Worm (Caenorhabditis elegans) whole organism, late embryonic: Measurements from ENCODE around the gene nrf-6.

Source experiments
- C08G9.2 ChIP-seq: sonication (generic microtip); optimal IDR thresholded peaks from 2 replicates; lab custom pipeline; 2016; ENCODE audit warnings: mild to moderate bottlenecking, missing genetic modification characterization, moderate library complexity, missing compliant biosample characterization
- C38D4.7 ChIP-seq: fragments of 200-800 bp; sonication (Bioruptor generic); optimal IDR thresholded peaks from 2 replicates; lab custom pipeline; 2018; ENCODE audit warnings: mild to moderate bottlenecking, missing genetic modification characterization, moderate library complexity, missing compliant biosample characterization
- K09A11.1 ChIP-seq: sonication (generic microtip); optimal IDR thresholded peaks from 2 replicates; lab custom pipeline; 2017; ENCODE audit warnings: antibody characterized with exemption, mild to moderate bottlenecking, missing genetic modification characterization, missing compliant biosample characterization; ENCODE audit not compliant: insufficient read depth
- Y22D7AL.16 ChIP-seq: sonication (generic microtip); optimal IDR thresholded peaks from 2 replicates; lab custom pipeline; 2016; ENCODE audit warnings: missing genetic modification characterization, missing compliant biosample characterization
- ahr-1 ChIP-seq: sonication (generic microtip); optimal IDR thresholded peaks from 2 replicates; lab custom pipeline; 2016; ENCODE audit warnings: missing genetic modification characterization, missing compliant biosample characterization
- ama-1 ChIP-seq: fragments of 150-350 bp; optimal IDR thresholded peaks from 2 replicates; lab custom pipeline; 2014
- ceh-19 ChIP-seq: fragments of 200-800 bp; sonication (Bioruptor generic); optimal IDR thresholded peaks from 2 replicates; lab custom pipeline; 2018; ENCODE audit warnings: mild to moderate bottlenecking, missing genetic modification characterization, missing compliant biosample characterization
- ceh-2 ChIP-seq: sonication (generic microtip); optimal IDR thresholded peaks from 2 replicates; lab custom pipeline; 2016; ENCODE audit warnings: missing genotype, missing genetic modification characterization, missing compliant biosample characterization
- ceh-24 ChIP-seq: sonication (generic microtip); optimal IDR thresholded peaks from 2 replicates; lab custom pipeline; 2016; ENCODE audit warnings: mild to moderate bottlenecking, missing genetic modification characterization, missing compliant biosample characterization
- ceh-30 ChIP-seq: fragments of 150-350 bp; optimal IDR thresholded peaks from 2 replicates; lab custom pipeline; 2014; ENCODE audit warnings: missing biosample characterization, missing genetic modification characterization
- ceh-31 ChIP-seq: sonication (generic microtip); optimal IDR thresholded peaks from 2 replicates; lab custom pipeline; 2016; ENCODE audit warnings: missing genetic modification characterization, missing compliant biosample characterization
- ceh-34 ChIP-seq: sonication (generic microtip); optimal IDR thresholded peaks from 2 replicates; lab custom pipeline; 2016; ENCODE audit warnings: mild to moderate bottlenecking, missing genetic modification characterization, missing compliant biosample characterization
- ceh-6 ChIP-seq: fragments of 200-800 bp; sonication (Bioruptor generic); optimal IDR thresholded peaks from 2 replicates; lab custom pipeline; 2018; ENCODE audit warnings: mild to moderate bottlenecking, missing genetic modification characterization, missing compliant biosample characterization
- che-1 ChIP-seq: sonication (generic microtip); optimal IDR thresholded peaks from 2 replicates; lab custom pipeline; 2016; ENCODE audit warnings: mild to moderate bottlenecking, missing genetic modification characterization, missing compliant biosample characterization
- dmd-4 ChIP-seq: sonication (generic microtip); optimal IDR thresholded peaks from 2 replicates; lab custom pipeline; 2016; ENCODE audit warnings: borderline replicate concordance, missing genetic modification characterization, missing compliant biosample characterization
- elt-4 ChIP-seq: sonication (generic microtip); optimal IDR thresholded peaks from 2 replicates; lab custom pipeline; 2016; ENCODE audit warnings: missing genetic modification characterization, missing compliant biosample characterization
- eyg-1 ChIP-seq: sonication (generic microtip); optimal IDR thresholded peaks from 2 replicates; lab custom pipeline; 2016; ENCODE audit warnings: missing genotype, missing genetic modification characterization, missing compliant biosample characterization
- fax-1 ChIP-seq: sonication (generic microtip); optimal IDR thresholded peaks from 2 replicates; lab custom pipeline; 2016; ENCODE audit warnings: missing genotype, missing genetic modification characterization, missing compliant biosample characterization
- fkh-10 ChIP-seq: fragments of 150-350 bp; optimal IDR thresholded peaks from 2 replicates; lab custom pipeline; 2014; ENCODE audit warnings: missing biosample characterization, missing genetic modification reagents, missing genetic modification characterization
- fkh-6 ChIP-seq: sonication (generic microtip); optimal IDR thresholded peaks from 2 replicates; lab custom pipeline; 2016; ENCODE audit warnings: missing genetic modification characterization, missing compliant biosample characterization
- gmeb-2 ChIP-seq: sonication (generic microtip); optimal IDR thresholded peaks from 2 replicates; lab custom pipeline; 2016; ENCODE audit warnings: missing genetic modification characterization, inconsistent platforms, missing compliant biosample characterization
- hlh-13 ChIP-seq: fragments of 200-800 bp; sonication (Bioruptor generic); optimal IDR thresholded peaks from 2 replicates; lab custom pipeline; 2018; ENCODE audit warnings: mild to moderate bottlenecking, missing genetic modification characterization, missing compliant biosample characterization
- hlh-15 ChIP-seq: sonication (generic microtip); optimal IDR thresholded peaks from 2 replicates; lab custom pipeline; 2016; ENCODE audit warnings: missing genetic modification characterization, missing compliant biosample characterization
- hlh-30 ChIP-seq: sonication (generic microtip); optimal IDR thresholded peaks from 2 replicates; lab custom pipeline; 2017; ENCODE audit warnings: antibody characterized with exemption, missing genetic modification characterization, missing compliant biosample characterization; ENCODE audit not compliant: insufficient read depth
- hlh-6 ChIP-seq: sonication (generic microtip); optimal IDR thresholded peaks from 2 replicates; lab custom pipeline; 2016; ENCODE audit warnings: missing genotype, missing genetic modification characterization, missing compliant biosample characterization
- hlh-8 ChIP-seq: sonication (generic microtip); optimal IDR thresholded peaks from 2 replicates; lab custom pipeline; 2016; ENCODE audit warnings: missing genotype, missing genetic modification characterization, missing compliant biosample characterization
- lin-11 ChIP-seq: fragments of 200-800 bp; sonication (Bioruptor generic); optimal IDR thresholded peaks from 2 replicates; lab custom pipeline; 2018; ENCODE audit warnings: mild to moderate bottlenecking, missing genetic modification characterization, missing compliant biosample characterization
- madf-2 ChIP-seq: sonication (generic microtip); optimal IDR thresholded peaks from 2 replicates; lab custom pipeline; 2017; ENCODE audit warnings: missing genetic modification characterization, missing compliant biosample characterization
- nhr-11 ChIP-seq: fragments of 150-350 bp; optimal IDR thresholded peaks from 2 replicates; lab custom pipeline; 2014; ENCODE audit warnings: missing biosample characterization, missing genetic modification characterization
- nhr-232 ChIP-seq: sonication (generic microtip); optimal IDR thresholded peaks from 2 replicates; lab custom pipeline; 2016; ENCODE audit warnings: missing genetic modification characterization, missing compliant biosample characterization
- npax-4 ChIP-seq: sonication (generic microtip); optimal IDR thresholded peaks from 2 replicates; lab custom pipeline; 2016; ENCODE audit warnings: missing genetic modification characterization, missing compliant biosample characterization
- odd-2 ChIP-seq: sonication (generic microtip); optimal IDR thresholded peaks from 2 replicates; lab custom pipeline; 2017; ENCODE audit warnings: antibody characterized with exemption, mild to moderate bottlenecking, missing genetic modification characterization, missing compliant biosample characterization
- pha-4 ChIP-seq: fragments of 150-350 bp; optimal IDR thresholded peaks from 2 replicates; lab custom pipeline; 2018; ENCODE audit warnings: missing biosample characterization, missing genetic modification reagents, missing genetic modification characterization
- pros-1 ChIP-seq: fragments of 150-350 bp; optimal IDR thresholded peaks from 2 replicates; lab custom pipeline; 2014; ENCODE audit warnings: missing biosample characterization, missing genetic modification reagents, missing genetic modification characterization
- ref-2 ChIP-seq: sonication (generic microtip); optimal IDR thresholded peaks from 2 replicates; lab custom pipeline; 2016; ENCODE audit warnings: missing genetic modification characterization, missing compliant biosample characterization
- sdc-2 ChIP-seq: sonication (generic microtip); optimal IDR thresholded peaks from 2 replicates; lab custom pipeline; 2016; ENCODE audit warnings: missing genotype, missing genetic modification characterization, missing compliant biosample characterization
- syd-9 ChIP-seq: sonication (generic microtip); optimal IDR thresholded peaks from 2 replicates; lab custom pipeline; 2016; ENCODE audit warnings: mild to moderate bottlenecking, missing genetic modification characterization, moderate library complexity, missing compliant biosample characterization
- tbx-2 ChIP-seq: sonication (generic microtip); optimal IDR thresholded peaks from 2 replicates; lab custom pipeline; 2016; ENCODE audit warnings: missing genetic modification characterization, missing compliant biosample characterization
- tbx-7 ChIP-seq: sonication (generic microtip); optimal IDR thresholded peaks from 2 replicates; lab custom pipeline; 2016; ENCODE audit warnings: missing genotype, missing genetic modification characterization, missing compliant biosample characterization
- unc-55 ChIP-seq: sonication (generic microtip); optimal IDR thresholded peaks from 2 replicates; lab custom pipeline; 2017; ENCODE audit warnings: missing biosample characterization, missing genetic modification reagents, missing genetic modification characterization
- unc-86 ChIP-seq: sonication (generic microtip); optimal IDR thresholded peaks from 2 replicates; lab custom pipeline; 2016; ENCODE audit warnings: missing genetic modification characterization, missing compliant biosample characterization

The nrf-6 gene

ce11 chrII:8028246-8028694 is 4.2 kb downstream of the nrf-6 start (continued):
- TF ChIP-seq npax-4 (tag; lab: Kevin White, UChicago) (peak; percentile 14), hlh-8 (peak; percentile 46), ceh-34 (tag; lab: Kevin White, UChicago) (peak; percentile 94), nhr-232 (tag; lab: Kevin White, UChicago) (no peak), ref-2 (tag; lab: Kevin White, UChicago) (peak; percentile 93), C08G9.2 (tag; lab: Kevin White, UChicago) (peak; percentile 60), ceh-6 (GFP tag; lab: Kevin White, UChicago) (peak; percentile 51), ama-1 (lab: Kevin White, UChicago) (no peak), ceh-24 (tag; lab: Kevin White, UChicago) (no peak), fkh-10 (GFP tag; lab: Kevin White, UChicago) (no peak), fax-1 (tag; lab: Kevin White, UChicago) (peak; percentile 9), elt-4 (tag; lab: Kevin White, UChicago) (no peak), nhr-11 (no peak), hlh-13 (GFP tag; lab: Kevin White, UChicago) (no peak), lin-11 (no peak), unc-86 (peak; percentile 29), Y22D7AL.16 (tag; lab: Kevin White, UChicago) (peak; percentile 34)

- TF ChIP-seq elt-4 (tag; lab: Kevin White, UChicago) (no peak), hlh-30 (tag; lab: Kevin White, UChicago) (no peak)
- TF ChIP-seq, all 69 proteins: peak for 0
Measured at ce11 chrII:8027663-8028062, 4.8 kb downstream of the nrf-6 start, which contains the start of gene swsn-7. swsn-7 (minus strand) TSS chrII:8027763.

- TF ChIP-seq sdc-2 (tag; lab: Kevin White, UChicago), result no peak
- TF ChIP-seq ceh-2, result no peak
- no peak for TF ChIP-seq ahr-1 (tag; lab: Kevin White, UChicago)
- no peak for TF ChIP-seq ref-2 (tag; lab: Kevin White, UChicago)
- no peak for TF ChIP-seq unc-86
Measured at ce11 chrII:8022461-8022860, 10.0 kb downstream of the nrf-6 start, which contains the start of gene hda-2. hda-2 (minus strand) TSS chrII:8022561.

ce11 chrII:8020580-8021044 is 11.9 kb downstream of the nrf-6 start:
- TF ChIP-seq npax-4 (tag; lab: Kevin White, UChicago) (no peak), C38D4.7 (GFP tag; lab: Kevin White, UChicago) (no peak), ceh-30 (tag; lab: Kevin White, UChicago) (no peak), nhr-232 (tag; lab: Kevin White, UChicago) (no peak), hlh-6 (tag; lab: Kevin White, UChicago) (no peak), pros-1 (no peak), fkh-6 (tag; lab: Kevin White, UChicago) (no peak), K09A11.1 (tag; lab: Kevin White, UChicago) (no peak), hlh-15 (tag; lab: Kevin White, UChicago) (no peak), syd-9 (tag; lab: Kevin White, UChicago) (no peak), madf-2 (no peak), ceh-19 (GFP tag; lab: Kevin White, UChicago) (no peak), ceh-31 (tag; lab: Kevin White, UChicago) (no peak), pha-4 (tag; lab: Kevin White, UChicago) (no peak), gmeb-2 (tag; lab: Kevin White, UChicago) (no peak)
- TF ChIP-seq, all 69 proteins: peak for 0

ce11 chrII:8017380-8017779 is 15.1 kb downstream of the nrf-6 start, which contains the start of gene zyg-11:
zyg-11 (plus strand) TSS chrII:8017680.
- no peak for TF ChIP-seq odd-2 (tag; lab: Kevin White, UChicago)
- no peak for TF ChIP-seq ceh-31 (tag; lab: Kevin White, UChicago)
- no peak for TF ChIP-seq ref-2 (tag; lab: Kevin White, UChicago)
- TF ChIP-seq nhr-11, result no peak
- TF ChIP-seq gmeb-2 (tag; lab: Kevin White, UChicago), result no peak
- no peak for TF ChIP-seq dmd-4 (tag; lab: Kevin White, UChicago)
- TF ChIP-seq eyg-1, result no peak
- TF ChIP-seq ama-1 (lab: Kevin White, UChicago), result no peak
- no peak for TF ChIP-seq che-1 (tag; lab: Kevin White, UChicago)
- TF ChIP-seq tbx-2, result no peak
- no peak for TF ChIP-seq elt-4 (tag; lab: Kevin White, UChicago)
- no peak for TF ChIP-seq fax-1 (tag; lab: Kevin White, UChicago)
- no peak for TF ChIP-seq Y22D7AL.16 (tag; lab: Kevin White, UChicago)
- no peak for TF ChIP-seq unc-55 (GFP tag; lab: Kevin White, UChicago)
- TF ChIP-seq tbx-7, result no peak
